Worm (Caenorhabditis elegans): ENCODE results near the gene nspb-7.

- TF ChIP-seq ceh-13 (GFP tag; optimal IDR thresholded peaks at IDR 0.05) (no peak), ets-7 (tag; optimal IDR thresholded peaks at IDR 0.05) (no peak), hnd-1 (tag; optimal IDR thresholded peaks at IDR 0.05) (no peak), ama-1 (optimal IDR thresholded peaks at IDR 0.05) (no peak), sea-1 (GFP tag; conservative IDR thresholded peaks at IDR 0.05) (no peak), tbx-11 (GFP tag; IDR thresholded peaks at IDR 0.05) (no peak), hmg-4 (GFP tag; optimal IDR thresholded peaks at IDR 0.05) (no peak), ceh-36 (tag; optimal IDR thresholded peaks at IDR 0.05) (no peak), hmbx-1 (tag; optimal IDR thresholded peaks at IDR 0.05) (no peak), B0310.2 (tag; optimal IDR thresholded peaks at IDR 0.05) (no peak), scrt-1 (GFP tag; IDR thresholded peaks at IDR 0.05) (no peak)
These were observed 4.1 kb downstream of the nspb-7 start, which contains the start of gene C01G12.3 for ce11 chrII:14582206-14582605.
